Worm (Caenorhabditis elegans) whole organism, young adult: Measurements from ENCODE around the gene sgcb-1.

ENCODE experiments used
- B0336.3 ChIP-seq: fragments of 200-800 bp; sonication (Bioruptor generic); IDR thresholded peaks from 2 replicates; pipeline ENCODE4 v1.3.6; 2022; ENCODE audit warnings: missing genetic modification characterization, missing compliant biosample characterization
- C06A6.2 ChIP-seq: fragments of 200-800 bp; sonication (Bioruptor generic); conservative IDR thresholded peaks from 2 replicates; pipeline ENCODE4 v1.3.6; 2022; ENCODE audit warnings: missing genetic modification characterization, missing compliant biosample characterization
- F22D6.2 ChIP-seq: sonication (generic microtip); optimal IDR thresholded peaks from 2 replicates; lab custom pipeline; 2016; ENCODE audit warnings: mild to moderate bottlenecking, missing genetic modification characterization, missing compliant biosample characterization
- F23B12.7 ChIP-seq: sonication (generic microtip); optimal IDR thresholded peaks from 2 replicates; lab custom pipeline; 2017; ENCODE audit warnings: missing genetic modification characterization, mild to moderate bottlenecking, missing compliant biosample characterization, antibody characterized with exemption, moderate library complexity; ENCODE audit not compliant: insufficient read depth
- F57A8.1 ChIP-seq: fragments of 200-800 bp; sonication (Bioruptor generic); optimal IDR thresholded peaks from 2 replicates; lab custom pipeline; 2018; ENCODE audit warnings: mild to moderate bottlenecking, missing genetic modification characterization, moderate library complexity, missing compliant biosample characterization
- K11D2.4 ChIP-seq: fragments of 200-800 bp; sonication (Bioruptor generic); IDR thresholded peaks from 2 replicates; pipeline ENCODE4 v1.3.6; 2022; ENCODE audit warnings: missing genetic modification reagents, missing genetic modification characterization, missing compliant biosample characterization
- Y53G8AR.9 ChIP-seq: fragments of 200-800 bp; sonication (Bioruptor generic); conservative IDR thresholded peaks from 2 replicates; pipeline ENCODE4 v1.3.6; 2022; ENCODE audit warnings: missing genetic modification reagents, missing genetic modification characterization, missing compliant biosample characterization
- Y67H2A.10 ChIP-seq: fragments of 200-800 bp; sonication (Bioruptor generic); conservative IDR thresholded peaks from 2 replicates; pipeline ENCODE4 v1.3.6; 2022; ENCODE audit warnings: missing genetic modification reagents, missing genetic modification characterization, missing compliant biosample characterization
- akir-1 ChIP-seq: fragments of 200-800 bp; sonication (Bioruptor generic); optimal IDR thresholded peaks from 2 replicates; lab custom pipeline; 2018; ENCODE audit warnings: mild to moderate bottlenecking, missing genetic modification characterization, moderate library complexity, missing compliant biosample characterization
- athp-1 ChIP-seq: sonication (generic microtip); optimal IDR thresholded peaks from 2 replicates; lab custom pipeline; 2017; ENCODE audit warnings: mild to moderate bottlenecking, missing genetic modification characterization, missing compliant biosample characterization
- attf-3 ChIP-seq: fragments of 200-800 bp; sonication (Bioruptor generic); conservative IDR thresholded peaks from 2 replicates; pipeline ENCODE4 v1.3.6; 2022; ENCODE audit warnings: missing genetic modification reagents, missing genetic modification characterization, missing compliant biosample characterization
- attf-5 ChIP-seq: fragments of 200-800 bp; sonication (Bioruptor generic); optimal IDR thresholded peaks from 2 replicates; lab custom pipeline; 2018; ENCODE audit warnings: mild to moderate bottlenecking, missing genetic modification characterization, missing compliant biosample characterization
- attf-6 ChIP-seq: fragments of 200-800 bp; sonication (Bioruptor generic); IDR thresholded peaks from 2 replicates; pipeline ENCODE4 v1.3.6; 2022; ENCODE audit warnings: missing genetic modification reagents, missing genetic modification characterization, missing compliant biosample characterization
- ccch-3 ChIP-seq: fragments of 200-800 bp; sonication (Bioruptor generic); optimal IDR thresholded peaks from 2 replicates; lab custom pipeline; 2018; ENCODE audit warnings: mild to moderate bottlenecking, missing genetic modification characterization, missing compliant biosample characterization
- cebp-1 ChIP-seq, 2 experiments: fragments of 200-800 bp in 1 of 2; sonication (Bioruptor generic) in 1 of 2; sonication (generic microtip) in 1 of 2; IDR thresholded peaks in 1 of 2; optimal IDR thresholded peaks in 1 of 2; 2 replicates each; pipeline versions ENCODE4 v1.3.6 to Lab custom; 2017 to 2022; ENCODE audit warnings: missing compliant biosample characterization in 2 of 2, missing genetic modification characterization in 2 of 2, mild to moderate bottlenecking in 1 of 2, missing genetic modification reagents in 1 of 2, moderate library complexity in 1 of 2
- ceh-100 ChIP-seq: fragments of 200-800 bp; sonication (Bioruptor generic); IDR thresholded peaks from 2 replicates; pipeline ENCODE4 v1.3.6; 2022; ENCODE audit warnings: missing genetic modification reagents, missing genetic modification characterization, missing compliant biosample characterization
- die-1 ChIP-seq: sonication (generic microtip); optimal IDR thresholded peaks from 2 replicates; lab custom pipeline; 2016; ENCODE audit warnings: missing genotype, mild to moderate bottlenecking, missing genetic modification characterization, missing compliant biosample characterization
- dox-1 ChIP-seq: fragments of 200-800 bp; sonication (Bioruptor generic); IDR thresholded peaks from 2 replicates; pipeline ENCODE4 v1.3.6; 2022; ENCODE audit warnings: missing genetic modification reagents, missing genetic modification characterization, missing compliant biosample characterization
- dpl-1 ChIP-seq: fragments of 150-350 bp; optimal IDR thresholded peaks from 2 replicates; lab custom pipeline; 2014; ENCODE audit warnings: missing biosample characterization, missing genetic modification reagents, missing genetic modification characterization
- efl-1 ChIP-seq: fragments of 150-350 bp; optimal IDR thresholded peaks from 2 replicates; lab custom pipeline; 2014; ENCODE audit warnings: missing biosample characterization, missing genetic modification reagents, missing genetic modification characterization
- him-1 ChIP-seq: sonication (generic microtip); optimal IDR thresholded peaks from 2 replicates; lab custom pipeline; 2016; ENCODE audit warnings: missing genotype, missing genetic modification reagents, missing genetic modification characterization, missing compliant biosample characterization
- let-526 ChIP-seq: fragments of 200-800 bp; sonication (Bioruptor generic); IDR thresholded peaks from 2 replicates; pipeline ENCODE4 v1.3.6; 2022; ENCODE audit warnings: missing genetic modification reagents, missing genetic modification characterization, missing compliant biosample characterization
- lin-40 ChIP-seq: sonication (generic microtip); optimal IDR thresholded peaks from 2 replicates; lab custom pipeline; 2016; ENCODE audit warnings: missing genetic modification characterization, mild to moderate bottlenecking, missing compliant biosample characterization, missing genotype, missing genetic modification reagents
- lin-54 ChIP-seq: fragments of 200-800 bp; sonication (Bioruptor generic); optimal IDR thresholded peaks from 2 replicates; lab custom pipeline; 2018; ENCODE audit warnings: mild to moderate bottlenecking, missing genetic modification characterization, missing compliant biosample characterization
- lsl-1 ChIP-seq: fragments of 200-800 bp; sonication (Bioruptor generic); optimal IDR thresholded peaks from 2 replicates; lab custom pipeline; 2018; ENCODE audit warnings: mild to moderate bottlenecking, missing genetic modification characterization, moderate library complexity, missing compliant biosample characterization
- madf-6 ChIP-seq: fragments of 200-800 bp; sonication (Bioruptor generic); IDR thresholded peaks from 2 replicates; pipeline ENCODE4 v1.3.6; 2022; ENCODE audit warnings: missing genetic modification reagents, missing genetic modification characterization, missing compliant biosample characterization
- mcd-1 ChIP-seq: fragments of 200-800 bp; sonication (Bioruptor generic); IDR thresholded peaks from 2 replicates; pipeline ENCODE4 v1.3.6; 2022; ENCODE audit warnings: missing genetic modification reagents, missing genetic modification characterization, missing compliant biosample characterization
- nfya-1 ChIP-seq: sonication (generic microtip); optimal IDR thresholded peaks from 2 replicates; lab custom pipeline; 2017; ENCODE audit warnings: antibody characterized with exemption, missing compliant biosample characterization, missing genetic modification characterization, borderline replicate concordance; ENCODE audit not compliant: insufficient read depth
- nfya-2 ChIP-seq: fragments of 200-800 bp; sonication (Bioruptor generic); IDR thresholded peaks from 2 replicates; pipeline ENCODE4 v1.3.6; 2022; ENCODE audit warnings: missing genetic modification reagents, missing genetic modification characterization, missing compliant biosample characterization
- nfyb-1 ChIP-seq: fragments of 200-800 bp; sonication (Bioruptor generic); IDR thresholded peaks from 2 replicates; pipeline ENCODE4 v1.3.6; 2022; ENCODE audit warnings: missing genetic modification reagents, missing genetic modification characterization, missing compliant biosample characterization
- nhr-120 ChIP-seq: fragments of 200-800 bp; sonication (Bioruptor generic); IDR thresholded peaks from 2 replicates; pipeline ENCODE4 v1.3.6; 2022; ENCODE audit warnings: missing genetic modification characterization, missing compliant biosample characterization
- nhr-27 ChIP-seq: fragments of 200-800 bp; sonication (Bioruptor generic); optimal IDR thresholded peaks from 2 replicates; lab custom pipeline; 2018; ENCODE audit warnings: mild to moderate bottlenecking, missing genetic modification characterization, moderate library complexity, missing compliant biosample characterization
- nhr-80 ChIP-seq: sonication (generic microtip); optimal IDR thresholded peaks from 2 replicates; lab custom pipeline; 2016; ENCODE audit warnings: missing genetic modification characterization, missing compliant biosample characterization
- pbrm-1 ChIP-seq: fragments of 200-800 bp; sonication (Bioruptor generic); IDR thresholded peaks from 2 replicates; pipeline ENCODE4 v1.3.6; 2022; ENCODE audit warnings: missing genetic modification reagents, missing genetic modification characterization, missing compliant biosample characterization
- rcor-1 ChIP-seq: fragments of 200-800 bp; sonication (Bioruptor generic); IDR thresholded peaks from 2 replicates; pipeline ENCODE4 v1.3.6; 2022; ENCODE audit warnings: missing genetic modification reagents, missing genetic modification characterization, missing compliant biosample characterization
- rpc-1 ChIP-seq, 2 experiments: fragments of 150-350 bp in 1 of 2; sonication (generic microtip) in 1 of 2; optimal IDR thresholded peaks; 2 replicates each; lab custom pipeline; 2014 to 2018; ENCODE audit warnings: missing biosample characterization in 1 of 2, missing genetic modification characterization in 1 of 2, missing genetic modification reagents in 1 of 2, missing genotype in 1 of 2
- sdz-38 ChIP-seq: sonication (generic microtip); optimal IDR thresholded peaks from 2 replicates; lab custom pipeline; 2016; ENCODE audit warnings: missing genotype, missing genetic modification characterization, missing compliant biosample characterization
- snpc-1.1 ChIP-seq: sonication (generic microtip); optimal IDR thresholded peaks from 2 replicates; lab custom pipeline; 2017; ENCODE audit warnings: missing genetic modification characterization, mild to moderate bottlenecking, missing compliant biosample characterization, antibody characterized with exemption, moderate library complexity, missing genotype, missing genetic modification reagents; ENCODE audit not compliant: insufficient read depth
- snpc-4 ChIP-seq, 5 experiments: fragments of 150-350 bp in 1 of 5; sonication (generic microtip) in 4 of 5; optimal IDR thresholded peaks; 2 replicates each; lab custom pipeline; 2014 to 2018; ENCODE audit warnings: missing genetic modification characterization in 5 of 5, missing biosample characterization in 3 of 5, antibody characterized with exemption in 2 of 5, mild to moderate bottlenecking in 2 of 5, missing compliant biosample characterization in 2 of 5, missing genotype in 2 of 5, moderate library complexity in 2 of 5, missing genetic modification reagents in 1 of 5
- tbp1 ChIP-seq: fragments of 200-800 bp; sonication (Bioruptor generic); optimal IDR thresholded peaks from 2 replicates; lab custom pipeline; 2018; ENCODE audit warnings: mild to moderate bottlenecking, missing genetic modification characterization, missing compliant biosample characterization
- ztf-18 ChIP-seq: sonication (generic microtip); optimal IDR thresholded peaks from 2 replicates; lab custom pipeline; 2016; ENCODE audit warnings: missing genotype, mild to moderate bottlenecking, missing genetic modification characterization, missing compliant biosample characterization
- ztf-26 ChIP-seq: sonication (generic microtip); optimal IDR thresholded peaks from 2 replicates; lab custom pipeline; 2017; ENCODE audit warnings: missing genetic modification characterization, missing compliant biosample characterization
- ztf-3 ChIP-seq: fragments of 200-800 bp; sonication (Bioruptor generic); optimal IDR thresholded peaks from 2 replicates; lab custom pipeline; 2018; ENCODE audit warnings: mild to moderate bottlenecking, missing genetic modification characterization, missing compliant biosample characterization

sgcb-1 gene

ce11 chrII:285627-286550 is 40.2 kb upstream of the sgcb-1 start, which contains the start of gene B0432.10 (continued):
- peak; percentile 75 for TF ChIP-seq F23B12.7 (tag; lab: Kevin White, UChicago)
- TF ChIP-seq mcd-1 (GFP tag; lab: Robert Waterston, UW), result peak; percentile 81
- peak; percentile 83 for TF ChIP-seq lin-40
- no peak for TF ChIP-seq ccch-3 (GFP tag; lab: Kevin White, UChicago)
- TF ChIP-seq ceh-100 (GFP tag; lab: Robert Waterston, UW), result 0 out of 2 replicates have a peak, but pooled peaks have one; percentile 14
- TF ChIP-seq lin-54 (GFP tag; lab: Kevin White, UChicago), result peak; percentile 93
- TF ChIP-seq snpc-4 (GFP tag; optimal IDR thresholded peaks at IDR 0.05; lab: Kevin White, UChicago), result no peak
- peak in 3 of 4 experiments; percentile 24 to 52 (median 41) for TF ChIP-seq snpc-4 (tag; optimal IDR thresholded peaks at IDR 0.05; lab: Kevin White, UChicago)
- peak; percentile 46; the same call in 1 of the 2 replicates for TF ChIP-seq pbrm-1 (GFP tag; lab: Robert Waterston, UW)
- no peak for TF ChIP-seq let-526
- TF ChIP-seq B0336.3 (GFP tag; lab: Robert Waterston, UW), result peak; percentile 56; the same call in 1 of the 2 replicates
- no peak for TF ChIP-seq attf-6
- peak; percentile 28 for TF ChIP-seq lsl-1 (GFP tag; lab: Kevin White, UChicago)
- TF ChIP-seq sdz-38 (tag; lab: Kevin White, UChicago), result no peak
- 0 out of 2 replicates have a peak, but pooled peaks have one; percentile 20 for TF ChIP-seq attf-3
- TF ChIP-seq efl-1 (GFP tag; lab: Kevin White, UChicago), result peak; percentile 81
- no peak for TF ChIP-seq cebp-1 (GFP tag; IDR thresholded peaks at IDR 0.05; lab: Robert Waterston, UW)
- peak; percentile 65 for TF ChIP-seq cebp-1 (tag; optimal IDR thresholded peaks at IDR 0.05; lab: Kevin White, UChicago)
- TF ChIP-seq nhr-27 (tag; lab: Kevin White, UChicago), result no peak
- peak; percentile 41; the same call in 1 of the 2 replicates for TF ChIP-seq madf-6 (GFP tag; lab: Robert Waterston, UW)
- peak; percentile 30 for TF ChIP-seq tbp1
- peak; percentile 36 for TF ChIP-seq ztf-26
- TF ChIP-seq Y53G8AR.9 (GFP tag; lab: Robert Waterston, UW), result peak; percentile 78; the same call in 1 of the 2 replicates
- TF ChIP-seq dox-1 (GFP tag; lab: Robert Waterston, UW), result peak; percentile 59
- peak; percentile 70; the same call in 1 of the 2 replicates for TF ChIP-seq K11D2.4 (GFP tag; lab: Robert Waterston, UW)
- TF ChIP-seq dpl-1 (GFP tag; lab: Kevin White, UChicago), result peak; percentile 86
- peak; percentile 6 for TF ChIP-seq nhr-80
- 0 out of 2 replicates have a peak, but pooled peaks have one; percentile 32 for TF ChIP-seq C06A6.2
- no peak for TF ChIP-seq Y67H2A.10
- TF ChIP-seq ztf-18 (tag; lab: Kevin White, UChicago), result peak; percentile 94

DNA sequence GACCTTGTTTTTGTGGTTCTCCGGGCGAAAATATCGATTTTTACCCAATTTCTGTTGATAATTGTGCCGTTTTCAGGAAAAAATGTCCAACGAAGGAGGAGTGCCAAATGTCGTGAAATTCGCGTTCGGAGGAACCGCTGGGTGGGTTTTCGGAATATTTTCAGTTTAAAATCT is 39.7 kb upstream of the sgcb-1 start, which contains the start of gene misc-1:
Gene misc-1, plus strand, starts transcription at position 75 of the 174 bp plus-strand sequence.
- no peak for TF ChIP-seq Y67H2A.10
- TF ChIP-seq akir-1 (GFP tag; lab: Kevin White, UChicago), result no peak
- no peak for TF ChIP-seq nfya-1 (tag; lab: Kevin White, UChicago)
- TF ChIP-seq, all 124 proteins: peak for 0

DNA sequence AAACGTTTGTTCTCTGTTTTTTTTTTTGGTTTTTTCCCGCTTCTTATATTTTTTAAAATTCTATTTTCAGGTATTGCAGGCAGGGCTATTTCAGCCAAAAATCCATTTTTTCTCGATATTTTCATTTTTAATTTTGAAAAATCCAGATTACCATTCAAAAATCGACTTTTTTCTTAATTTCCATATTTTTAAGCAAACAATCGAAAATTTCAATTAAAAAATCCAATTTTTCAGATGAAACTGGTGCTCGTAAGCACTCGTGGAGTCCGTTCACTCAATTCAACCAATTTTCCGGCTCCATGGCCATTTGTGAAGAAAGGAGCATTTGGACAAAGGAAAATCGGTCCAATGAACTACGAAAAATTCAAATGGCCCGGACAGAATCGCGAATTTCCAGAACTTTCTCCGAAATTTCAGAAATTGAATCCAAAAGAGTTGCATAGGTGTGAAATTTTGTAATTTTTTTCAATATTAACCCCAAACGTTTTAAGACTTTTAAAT is 37.3 kb upstream of the sgcb-1 start, which contains the start of gene mrpl-41:
Gene mrpl-41, plus strand, starts transcription at position 235 of the 501 bp plus-strand sequence.
- TF ChIP-seq lin-54 (GFP tag; lab: Kevin White, UChicago) (no peak), nhr-120 (no peak), him-1 (no peak), rcor-1 (GFP tag; lab: Robert Waterston, UW) (no peak), attf-5 (GFP tag; lab: Kevin White, UChicago) (no peak), athp-1 (tag; lab: Kevin White, UChicago) (peak; percentile 11), ztf-3 (GFP tag; lab: Kevin White, UChicago) (no peak), rpc-1 (optimal IDR thresholded peaks at IDR 0.05; lab: Kevin White, UChicago) (no peak), rpc-1 (tag; optimal IDR thresholded peaks at IDR 0.05; lab: Kevin White, UChicago) (no peak), F22D6.2 (no peak), F57A8.1 (GFP tag; lab: Kevin White, UChicago) (no peak), die-1 (tag; lab: Kevin White, UChicago) (no peak), nfya-2 (GFP tag; lab: Robert Waterston, UW) (no peak), nfyb-1 (GFP tag; lab: Robert Waterston, UW) (no peak), snpc-1.1 (no peak), dpl-1 (GFP tag; lab: Kevin White, UChicago) (no peak)
